Fruit fly (Drosophila melanogaster): ENCODE data around the gene Ythdc1.

The Ythdc1 gene

dm6 chr3L:3325925-3326903 lies 47.8 kb downstream of the Ythdc1 start, which contains the start of gene Gtpx:
Gene Gtpx (plus strand): TSS chr3L:3326265.
- TF ChIP-seq CG7045 (GFP tag; optimal IDR thresholded peaks at IDR 0.05) (no peak), pad (GFP tag; optimal IDR thresholded peaks at IDR 0.05) (peak; percentile 35), bab1 (GFP tag; optimal IDR thresholded peaks at IDR 0.05) (no peak), cnc (optimal IDR thresholded peaks at IDR 0.05) (peak; percentile 80 to 98), Hr96 (GFP tag; optimal IDR thresholded peaks at IDR 0.05) (peak; percentile 35), CG33017 (tag; optimal IDR thresholded peaks at IDR 0.05) (peak; percentile 8), toe (GFP tag; optimal IDR thresholded peaks at IDR 0.05) (peak; percentile 72), CG1620 (GFP tag; optimal IDR thresholded peaks at IDR 0.05) (peak; percentile 63), tj (GFP tag; optimal IDR thresholded peaks at IDR 0.05) (peak; percentile 71), ovo (GFP tag; optimal IDR thresholded peaks at IDR 0.05) (peak; percentile 25), CG11617 (GFP tag; optimal IDR thresholded peaks at IDR 0.05) (peak; percentile 73), kay (GFP tag; ENCODE audit: borderline replicate concordance) (no peak), cic (GFP tag; optimal IDR thresholded peaks at IDR 0.05) (peak; percentile 65), CG14711 (tag; optimal IDR thresholded peaks at IDR 0.05) (peak; percentile 93), Crg-1 (GFP tag; optimal IDR thresholded peaks at IDR 0.05) (peak; percentile 63), CG7101 (tag; optimal IDR thresholded peaks at IDR 0.05) (peak; percentile 60), CG5204 (GFP tag; optimal IDR thresholded peaks at IDR 0.05) (no peak), Mnt (GFP tag; optimal IDR thresholded peaks at IDR 0.05) (peak; percentile 26), Clk (GFP tag; optimal IDR thresholded peaks at IDR 0.05) (no peak), CG12768 (GFP tag; optimal IDR thresholded peaks at IDR 0.05) (peak; percentile 57)

- TF ChIP-seq Clk (GFP tag; optimal IDR thresholded peaks at IDR 0.05), result no peak
- no peak for TF ChIP-seq kay (GFP tag; ENCODE audit: borderline replicate concordance)
- no peak for TF ChIP-seq Mnt (GFP tag; optimal IDR thresholded peaks at IDR 0.05)
- TF ChIP-seq CG1620 (GFP tag; optimal IDR thresholded peaks at IDR 0.05), result no peak
- TF ChIP-seq bab1 (GFP tag; optimal IDR thresholded peaks at IDR 0.05), result no peak
- no peak for TF ChIP-seq ovo (GFP tag; optimal IDR thresholded peaks at IDR 0.05)
- TF ChIP-seq CG12768 (GFP tag; optimal IDR thresholded peaks at IDR 0.05), result no peak
- no peak for TF ChIP-seq CG7101 (tag; optimal IDR thresholded peaks at IDR 0.05)
- TF ChIP-seq pad (GFP tag; optimal IDR thresholded peaks at IDR 0.05), result no peak
- no peak for TF ChIP-seq CG33017 (tag; optimal IDR thresholded peaks at IDR 0.05)
- TF ChIP-seq CG7045 (GFP tag; optimal IDR thresholded peaks at IDR 0.05), result no peak
- TF ChIP-seq Hr96 (GFP tag; optimal IDR thresholded peaks at IDR 0.05), result no peak
- TF ChIP-seq CG14711 (tag; optimal IDR thresholded peaks at IDR 0.05), result no peak
Measured at dm6 chr3L:3325597-3325924, 48.4 kb downstream of the Ythdc1 start.

Data from whole organism, adult.